Fruit fly (Drosophila melanogaster) whole organism, wandering third instar larva: ENCODE data around the gene CG33912.

Source experiments
- Abd-B ChIP-seq: fragments of >200 bp; optimal IDR thresholded peaks from 2 replicates; lab custom pipeline; 2017; ENCODE audit warnings: missing biosample characterization, missing genetic modification characterization
- Jra ChIP-seq: sonication (Bioruptor generic); optimal IDR thresholded peaks from 2 replicates; lab custom pipeline; 2016; ENCODE audit warnings: missing biosample characterization, missing genetic modification characterization
- OdsH ChIP-seq: fragments of 200-800 bp; sonication (Bioruptor generic); optimal IDR thresholded peaks from 2 replicates; lab custom pipeline; 2016; ENCODE audit warnings: missing biosample characterization, mild to moderate bottlenecking, missing genetic modification characterization
- Rel ChIP-seq, 2 experiments: fragments of 200-800 bp; sonication (Bioruptor generic) in 1 of 2; optimal IDR thresholded peaks; 2 replicates in 1 of 2; 3 replicates in 1 of 2; lab custom pipeline; 2016 to 2019; ENCODE audit warnings: mild to moderate bottlenecking in 2 of 2, missing biosample characterization in 2 of 2, missing genetic modification characterization in 2 of 2, moderate library complexity in 1 of 2
- br ChIP-seq: fragments of 200-800 bp; sonication (Bioruptor generic); optimal IDR thresholded peaks from 2 replicates; lab custom pipeline; 2016; ENCODE audit warnings: missing biosample characterization, missing genetic modification characterization
- foxo ChIP-seq, 2 experiments: fragments of 200-800 bp; sonication (Bioruptor generic); optimal IDR thresholded peaks; 2 replicates in 1 of 2; 3 replicates in 1 of 2; lab custom pipeline; 2016 to 2017; ENCODE audit warnings: missing biosample characterization in 2 of 2, missing genetic modification characterization in 2 of 2
- pan ChIP-seq: fragments of >200 bp; optimal IDR thresholded peaks from 2 replicates; lab custom pipeline; 2017
- rgr ChIP-seq: fragments of 200-800 bp; sonication (Bioruptor generic); optimal IDR thresholded peaks from 3 replicates; lab custom pipeline; 2016; ENCODE audit warnings: missing biosample characterization, mild to moderate bottlenecking, missing genetic modification characterization
- usp ChIP-seq: fragments of >200 bp; optimal IDR thresholded peaks from 2 replicates; lab custom pipeline; 2017; ENCODE audit warnings: missing biosample characterization, missing genetic modification characterization
- woc ChIP-seq: sonication (Bioruptor generic); optimal IDR thresholded peaks from 2 replicates; lab custom pipeline; 2016; ENCODE audit warnings: missing biosample characterization, mild to moderate bottlenecking, missing genetic modification characterization

- TF ChIP-seq foxo (GFP tag; optimal IDR thresholded peaks at IDR 0.05; lab: Kevin White, UChicago) (no peak), OdsH (GFP tag; lab: Kevin White, UChicago) (no peak), br (no peak), pan (lab: Kevin White, UChicago) (no peak), Rel (GFP tag; optimal IDR thresholded peaks at IDR 0.05; lab: Kevin White, UChicago) (no peak), Rel (tag; optimal IDR thresholded peaks at IDR 0.05; lab: Kevin White, UChicago) (no peak), rgr (GFP tag; lab: Kevin White, UChicago) (no peak), Abd-B (GFP tag; lab: Kevin White, UChicago) (no peak), woc (no peak), Jra (GFP tag; lab: Kevin White, UChicago) (no peak), usp (GFP tag; lab: Kevin White, UChicago) (no peak)
Observed at dm6 chr3L:20792693-20793092, 37.2 kb upstream of the CG33912 start, which contains the start of gene Six4.
